Worm (Caenorhabditis elegans): Measurements from ENCODE around the gene ZK686.6.
A peak's percentile ranks its signal among the peaks of the same experiment; 100 is the strongest.

ZK686.6 gene

DNA sequence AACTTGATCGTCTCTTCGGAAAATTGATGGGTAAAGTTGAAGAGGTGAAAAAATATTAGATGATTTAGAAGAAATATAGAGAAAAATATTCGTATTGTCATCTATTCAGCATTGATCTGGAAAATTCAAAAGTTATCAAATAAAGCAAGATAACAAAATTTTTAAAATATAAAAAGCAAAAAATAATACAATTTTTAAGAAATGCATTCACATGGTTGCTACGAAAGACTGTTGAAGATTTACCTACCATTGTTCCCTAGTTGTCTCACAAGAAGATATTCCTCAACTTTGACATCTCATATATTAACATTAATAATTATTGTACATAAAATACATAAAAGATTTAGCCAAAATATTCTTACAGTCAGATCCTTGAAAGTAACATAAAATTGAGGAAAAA is 18.5 kb downstream of the ZK686.6 start, which contains the start of gene cdh-3:
Gene cdh-3 (minus strand): TSS at position 101 of the 400 bp plus-strand sequence.
- TF ChIP-seq klf-2 (GFP tag; conservative IDR thresholded peaks at IDR 0.05) (no peak), T22C8.4 (GFP tag; IDR thresholded peaks at IDR 0.05) (no peak), cog-1 (tag; optimal IDR thresholded peaks at IDR 0.05) (no peak), tab-1 (GFP tag; IDR thresholded peaks at IDR 0.05) (no peak), ref-1 (GFP tag; conservative IDR thresholded peaks at IDR 0.05) (no peak), ztf-29 (GFP tag; IDR thresholded peaks at IDR 0.05) (no peak), flt-1 (GFP tag; IDR thresholded peaks at IDR 0.05) (no peak), med-1 (GFP tag; optimal IDR thresholded peaks at IDR 0.05; ENCODE audit: insufficient read depth) (no peak), ztf-23 (GFP tag; IDR thresholded peaks at IDR 0.05) (no peak)

DNA sequence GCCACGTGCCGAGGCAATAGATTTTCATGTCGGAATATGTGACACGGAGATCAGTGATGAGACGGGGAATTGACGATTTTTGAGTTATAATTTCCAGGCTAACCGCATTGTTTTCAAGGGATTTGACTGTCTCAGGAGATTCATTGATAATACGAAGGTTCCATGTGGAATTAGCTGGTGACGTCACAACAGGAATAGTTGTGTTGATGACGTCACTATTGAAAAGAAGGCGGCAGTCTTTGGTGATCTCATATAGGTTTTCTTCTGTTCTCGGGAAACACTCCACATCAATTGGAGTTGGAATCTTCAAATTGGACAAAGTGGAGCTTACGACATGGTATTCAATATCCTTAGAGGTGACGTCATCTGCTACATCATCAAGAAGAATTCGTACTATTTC is 29.6 kb downstream of the ZK686.6 start:
- TF ChIP-seq ztf-23 (GFP tag; IDR thresholded peaks at IDR 0.05), result no peak
- no peak for TF ChIP-seq med-1 (GFP tag; optimal IDR thresholded peaks at IDR 0.05; ENCODE audit: insufficient read depth)
- TF ChIP-seq tab-1 (GFP tag; IDR thresholded peaks at IDR 0.05), result no peak
- no peak for TF ChIP-seq cog-1 (tag; optimal IDR thresholded peaks at IDR 0.05)
- TF ChIP-seq flt-1 (GFP tag; IDR thresholded peaks at IDR 0.05), result no peak
- no peak for TF ChIP-seq ztf-29 (GFP tag; IDR thresholded peaks at IDR 0.05)
- no peak for TF ChIP-seq ref-1 (GFP tag; conservative IDR thresholded peaks at IDR 0.05)
- TF ChIP-seq T22C8.4 (GFP tag; IDR thresholded peaks at IDR 0.05), result no peak
- no peak for TF ChIP-seq klf-2 (GFP tag; conservative IDR thresholded peaks at IDR 0.05)

DNA sequence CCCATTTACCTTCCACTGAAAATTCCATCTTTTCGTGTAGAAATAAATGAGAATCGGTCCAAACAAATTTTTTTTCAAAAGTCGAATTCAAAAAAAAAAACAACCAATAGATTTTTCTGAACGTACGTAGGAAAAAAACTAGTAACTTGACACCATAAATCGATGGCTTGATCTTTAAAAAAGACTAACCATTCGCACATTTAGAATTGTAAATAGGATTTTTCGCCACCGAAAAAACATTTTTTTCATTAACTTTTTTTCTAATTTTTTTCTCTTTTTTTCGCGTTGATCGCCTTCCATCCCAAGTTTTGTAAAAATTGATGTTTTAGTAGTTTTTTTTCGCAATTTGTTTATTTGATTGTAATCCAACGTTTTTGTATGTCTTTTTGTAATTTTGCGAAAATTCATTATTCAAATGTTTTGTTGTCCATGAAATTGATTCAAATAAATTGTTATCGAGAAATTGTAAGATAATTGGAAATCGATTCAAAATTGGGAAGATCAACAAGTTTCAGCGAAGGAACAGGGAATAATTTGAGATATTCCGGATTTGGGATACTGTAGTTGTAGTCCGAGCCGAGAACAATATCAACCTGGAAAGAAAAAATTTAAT is 35.0 kb downstream of the ZK686.6 start:
- TF ChIP-seq med-1 (GFP tag; optimal IDR thresholded peaks at IDR 0.05; ENCODE audit: insufficient read depth) (no peak), klf-2 (GFP tag; conservative IDR thresholded peaks at IDR 0.05) (no peak), ref-1 (GFP tag; conservative IDR thresholded peaks at IDR 0.05) (no peak), cog-1 (tag; optimal IDR thresholded peaks at IDR 0.05) (no peak), ztf-23 (GFP tag; IDR thresholded peaks at IDR 0.05) (no peak), flt-1 (GFP tag; IDR thresholded peaks at IDR 0.05) (no peak), T22C8.4 (GFP tag; IDR thresholded peaks at IDR 0.05) (no peak), tab-1 (GFP tag; IDR thresholded peaks at IDR 0.05) (no peak), ztf-29 (GFP tag; IDR thresholded peaks at IDR 0.05) (no peak)

DNA sequence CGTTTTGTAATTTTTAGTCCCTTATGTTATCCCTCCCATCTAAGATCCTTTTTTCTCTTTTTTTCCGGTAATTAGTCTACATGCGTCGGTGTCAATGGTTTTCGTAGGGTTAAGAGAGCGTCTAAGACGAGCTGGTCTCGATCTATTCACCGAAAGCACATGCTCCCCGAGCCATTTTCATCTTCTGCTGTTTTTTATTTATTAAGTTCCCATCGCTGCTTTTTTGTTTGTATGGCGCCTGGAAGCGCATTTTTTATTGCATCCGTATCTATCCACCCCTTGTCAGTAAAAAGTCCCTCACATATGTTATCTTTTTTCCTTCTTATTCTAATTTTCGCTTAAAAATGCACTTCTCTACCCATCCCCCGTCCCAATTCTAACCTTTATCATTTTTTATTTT is 36.0 kb downstream of the ZK686.6 start:
- TF ChIP-seq med-1 (GFP tag; optimal IDR thresholded peaks at IDR 0.05; ENCODE audit: insufficient read depth) (no peak), ztf-29 (GFP tag; IDR thresholded peaks at IDR 0.05) (no peak), T22C8.4 (GFP tag; IDR thresholded peaks at IDR 0.05) (no peak), ztf-23 (GFP tag; IDR thresholded peaks at IDR 0.05) (no peak), cog-1 (tag; optimal IDR thresholded peaks at IDR 0.05) (no peak), flt-1 (GFP tag; IDR thresholded peaks at IDR 0.05) (no peak), klf-2 (GFP tag; conservative IDR thresholded peaks at IDR 0.05) (no peak)

DNA sequence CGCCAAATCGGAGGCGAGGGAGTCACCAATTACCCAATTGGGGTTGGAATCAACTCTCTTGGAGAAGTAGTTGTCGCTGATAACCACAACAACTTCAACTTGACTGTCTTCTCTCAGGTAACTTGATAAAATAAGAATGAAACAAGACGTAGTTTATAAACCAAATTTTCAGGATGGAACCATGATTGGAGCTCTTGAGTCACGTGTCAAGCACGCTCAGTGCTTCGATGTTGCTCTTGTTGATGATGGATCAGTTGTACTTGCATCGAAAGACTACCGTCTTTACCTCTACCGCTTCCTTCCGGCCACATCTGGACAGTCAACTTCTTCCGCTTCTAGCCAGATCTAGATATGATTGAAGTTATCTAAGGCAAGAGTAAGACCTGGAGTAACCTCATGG is 36.8 kb downstream of the ZK686.6 start:
- TF ChIP-seq cog-1 (tag; optimal IDR thresholded peaks at IDR 0.05) (no peak), ref-1 (GFP tag; conservative IDR thresholded peaks at IDR 0.05) (no peak), tab-1 (GFP tag; IDR thresholded peaks at IDR 0.05) (no peak), med-1 (GFP tag; optimal IDR thresholded peaks at IDR 0.05; ENCODE audit: insufficient read depth) (no peak)

DNA sequence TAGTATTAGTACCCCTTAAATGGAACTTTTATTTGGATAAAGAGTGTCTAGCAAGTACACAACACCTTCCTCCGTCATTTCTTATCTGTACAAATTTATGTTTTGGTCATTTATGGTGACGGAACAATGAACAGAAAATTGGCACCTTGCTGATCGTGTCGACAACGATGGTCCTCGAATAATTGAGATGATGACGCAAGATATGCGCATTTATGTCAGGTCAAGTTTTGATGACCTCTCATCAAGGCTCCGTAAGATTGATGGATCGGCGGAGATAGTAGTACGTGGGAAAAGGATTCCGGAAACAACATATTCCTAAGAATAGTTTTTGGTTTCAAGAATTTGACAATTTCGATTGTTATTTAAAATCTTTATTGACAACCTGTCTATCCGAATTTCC is 38.7 kb downstream of the ZK686.6 start:
- TF ChIP-seq cog-1 (tag; optimal IDR thresholded peaks at IDR 0.05), result peak; percentile 23
- TF ChIP-seq ref-1 (GFP tag; conservative IDR thresholded peaks at IDR 0.05), result no peak
- no peak for TF ChIP-seq ztf-23 (GFP tag; IDR thresholded peaks at IDR 0.05)

DNA sequence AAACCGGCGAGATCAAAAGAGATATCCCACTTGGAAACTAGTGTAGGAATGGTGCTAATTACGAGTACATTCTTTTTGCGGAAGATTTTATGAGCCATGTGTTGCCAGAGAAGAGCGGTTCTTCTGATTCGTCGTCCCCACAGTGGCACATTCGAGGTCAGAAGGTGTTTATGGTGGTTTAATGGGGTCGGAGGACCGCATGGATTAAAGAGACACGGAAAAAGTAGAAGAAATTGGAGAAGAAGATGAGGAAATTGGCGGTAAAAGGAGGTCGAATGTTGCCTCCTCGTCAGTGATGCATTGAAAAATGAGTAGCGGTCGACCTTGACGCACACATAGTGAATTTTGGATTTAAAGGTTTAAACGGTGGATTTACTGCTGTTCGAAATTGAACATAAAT is 39.2 kb downstream of the ZK686.6 start:
- TF ChIP-seq flt-1 (GFP tag; IDR thresholded peaks at IDR 0.05) (peak; percentile 25; the same call in 1 of the 2 replicates), ref-1 (GFP tag; conservative IDR thresholded peaks at IDR 0.05) (no peak), med-1 (GFP tag; optimal IDR thresholded peaks at IDR 0.05; ENCODE audit: insufficient read depth) (no peak), ztf-23 (GFP tag; IDR thresholded peaks at IDR 0.05) (0 out of 2 replicates have a peak, but pooled peaks have one; percentile 46)

DNA sequence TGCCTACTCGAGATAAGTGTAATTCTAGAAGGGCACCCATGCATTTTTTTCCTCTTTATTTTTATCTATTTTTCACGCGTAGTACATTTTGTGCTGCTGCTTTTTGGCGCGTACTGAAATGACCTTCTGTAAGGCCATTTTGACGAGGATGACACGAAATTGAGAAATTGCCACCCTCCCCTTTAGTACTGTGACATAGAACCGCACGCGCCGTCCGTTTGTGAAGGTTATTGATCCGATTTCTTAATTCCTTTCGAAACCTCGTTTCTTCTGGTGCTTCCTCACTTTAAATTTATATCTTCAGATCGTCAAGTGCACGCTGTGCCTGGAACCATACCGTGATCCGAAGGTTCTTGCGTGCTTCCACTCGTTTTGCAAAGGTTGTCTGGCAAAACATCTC is 41.7 kb downstream of the ZK686.6 start:
- TF ChIP-seq klf-2 (GFP tag; conservative IDR thresholded peaks at IDR 0.05), result no peak
- no peak for TF ChIP-seq tab-1 (GFP tag; IDR thresholded peaks at IDR 0.05)
- TF ChIP-seq T22C8.4 (GFP tag; IDR thresholded peaks at IDR 0.05), result no peak
- no peak for TF ChIP-seq cog-1 (tag; optimal IDR thresholded peaks at IDR 0.05)
- TF ChIP-seq ztf-23 (GFP tag; IDR thresholded peaks at IDR 0.05), result no peak
- TF ChIP-seq ref-1 (GFP tag; conservative IDR thresholded peaks at IDR 0.05), result no peak
- no peak for TF ChIP-seq ztf-29 (GFP tag; IDR thresholded peaks at IDR 0.05)

DNA sequence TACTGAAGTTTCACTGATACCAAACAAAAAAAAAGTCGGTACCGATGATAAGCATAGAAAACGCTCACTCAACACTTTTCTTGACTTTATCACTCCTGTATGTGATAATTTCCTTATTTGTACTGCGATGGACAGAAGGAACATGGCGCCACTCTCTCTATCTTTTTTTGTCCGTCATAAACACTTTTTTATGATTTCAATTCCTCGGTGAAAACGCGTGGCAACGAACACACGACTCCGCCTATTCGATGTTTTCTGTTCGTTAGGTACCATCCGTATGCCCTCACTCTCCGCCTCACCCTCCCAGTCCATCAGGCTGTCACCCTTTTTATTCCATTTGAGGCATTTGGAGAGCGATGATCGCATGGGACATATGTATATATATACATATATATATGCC is 42.5 kb downstream of the ZK686.6 start:
- TF ChIP-seq ztf-23 (GFP tag; IDR thresholded peaks at IDR 0.05) (no peak), med-1 (GFP tag; optimal IDR thresholded peaks at IDR 0.05; ENCODE audit: insufficient read depth) (no peak), tab-1 (GFP tag; IDR thresholded peaks at IDR 0.05) (no peak), ref-1 (GFP tag; conservative IDR thresholded peaks at IDR 0.05) (no peak), flt-1 (GFP tag; IDR thresholded peaks at IDR 0.05) (no peak), cog-1 (tag; optimal IDR thresholded peaks at IDR 0.05) (no peak), klf-2 (GFP tag; conservative IDR thresholded peaks at IDR 0.05) (no peak), T22C8.4 (GFP tag; IDR thresholded peaks at IDR 0.05) (no peak), ztf-29 (GFP tag; IDR thresholded peaks at IDR 0.05) (no peak)

DNA sequence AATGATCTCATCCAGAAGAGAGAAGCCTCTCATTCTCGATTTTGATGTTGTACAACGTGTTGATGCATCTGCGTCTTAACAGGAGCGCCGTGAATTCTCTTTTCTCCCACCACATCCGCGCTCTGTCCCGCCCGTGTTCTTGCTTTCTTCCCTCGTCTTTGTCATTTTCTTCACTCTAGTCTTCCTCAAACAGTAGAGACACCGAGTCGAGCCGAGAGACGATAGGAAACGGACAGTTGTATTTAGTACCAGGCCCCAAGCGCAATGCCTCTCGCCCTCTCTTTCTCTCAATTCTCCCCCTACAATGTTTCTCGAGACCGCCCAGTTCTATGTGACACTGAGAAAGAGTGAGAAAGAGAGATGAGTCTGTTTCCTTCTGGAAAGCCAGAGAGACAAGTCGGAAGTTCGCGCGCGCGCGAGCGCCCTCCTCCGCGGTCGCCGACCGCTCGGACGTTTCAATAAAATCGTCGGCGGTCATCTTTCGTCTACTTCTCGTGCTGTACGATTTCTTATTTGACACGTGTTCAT is 43.2 kb downstream of the ZK686.6 start, which contains the start of gene ZK112.4:
Gene ZK112.4 (minus strand): TSS at position 478 of the 528 bp plus-strand sequence.
- TF ChIP-seq ref-1 (GFP tag; conservative IDR thresholded peaks at IDR 0.05) (no peak), cog-1 (tag; optimal IDR thresholded peaks at IDR 0.05) (peak; percentile 85), flt-1 (GFP tag; IDR thresholded peaks at IDR 0.05) (peak; percentile 28; the same call in 1 of the 2 replicates), ztf-23 (GFP tag; IDR thresholded peaks at IDR 0.05) (peak; percentile 27; the same call in 1 of the 2 replicates)

Measured in whole organism, midembryonic.